Fruit fly (Drosophila melanogaster) whole organism, embryonic: ENCODE results near the gene Syx4.

ENCODE experiments used
- ATbp ChIP-seq: fragments of 200-800 bp; sonication (Bioruptor generic); optimal IDR thresholded peaks from 2 replicates; lab custom pipeline; 2017; ENCODE audit warnings: missing biosample characterization, mild to moderate bottlenecking, missing genetic modification characterization, missing genetic modification reagents
- Adf1 ChIP-seq: fragments of 200-800 bp; sonication (Bioruptor generic); IDR thresholded peaks from 2 replicates; pipeline ENCODE4 v1.3.6; 2022; ENCODE audit warnings: missing biosample characterization, missing genetic modification characterization
- Atf3 ChIP-seq: fragments of 200-800 bp; sonication (Bioruptor generic); optimal IDR thresholded peaks from 3 replicates; lab custom pipeline; 2016; ENCODE audit warnings: missing biosample characterization, missing genetic modification characterization
- CG10147 ChIP-seq: fragments of 200-800 bp; sonication (Bioruptor generic); optimal IDR thresholded peaks from 2 replicates; lab custom pipeline; 2019; ENCODE audit warnings: missing biosample characterization, mild to moderate bottlenecking, missing genetic modification characterization, moderate library complexity
- CG12104 ChIP-seq: fragments of 200-800 bp; sonication (Bioruptor generic); optimal IDR thresholded peaks from 3 replicates; lab custom pipeline; 2016; ENCODE audit warnings: missing biosample characterization, missing genetic modification characterization
- CG12219 ChIP-seq: fragments of 200-800 bp; sonication (Bioruptor generic); optimal IDR thresholded peaks from 3 replicates; lab custom pipeline; 2018; ENCODE audit warnings: missing biosample characterization, mild to moderate bottlenecking, missing genetic modification characterization
- CG14710 ChIP-seq: fragments of 200-800 bp; sonication (Bioruptor generic); optimal IDR thresholded peaks from 3 replicates; lab custom pipeline; 2019; ENCODE audit warnings: missing biosample characterization, mild to moderate bottlenecking, missing genetic modification characterization, moderate library complexity
- CG15479 ChIP-seq: fragments of 200-800 bp; sonication (Bioruptor generic); optimal IDR thresholded peaks from 3 replicates; lab custom pipeline; 2019; ENCODE audit warnings: missing biosample characterization, mild to moderate bottlenecking, missing genetic modification characterization, moderate library complexity
- CG17186 ChIP-seq: fragments of 200-800 bp; sonication (Bioruptor generic); optimal IDR thresholded peaks from 3 replicates; lab custom pipeline; 2017; ENCODE audit warnings: missing biosample characterization, missing genetic modification reagents, missing genetic modification characterization
- CG17612 ChIP-seq: fragments of 200-800 bp; sonication (Bioruptor generic); IDR thresholded peaks from 2 replicates; pipeline ENCODE4 v1.3.6; 2022; ENCODE audit warnings: missing biosample characterization, missing genetic modification characterization
- CG17802 ChIP-seq: fragments of 200-800 bp; sonication (Bioruptor generic); optimal IDR thresholded peaks from 2 replicates; lab custom pipeline; 2018; ENCODE audit warnings: missing biosample characterization, mild to moderate bottlenecking, missing genetic modification characterization, moderate library complexity
- CG2129 ChIP-seq: fragments of 200-800 bp; sonication (Bioruptor generic); IDR thresholded peaks from 2 replicates; pipeline ENCODE4 v1.3.6; 2022; ENCODE audit warnings: missing biosample characterization, missing genetic modification characterization; ENCODE audit not compliant: partially characterized antibody
- CG32767 ChIP-seq: fragments of 200-800 bp; sonication (Bioruptor generic); IDR thresholded peaks from 2 replicates; pipeline ENCODE4 v1.3.6; 2022; ENCODE audit warnings: missing biosample characterization, missing genetic modification characterization
- CG33213 ChIP-seq: fragments of 200-800 bp; sonication (Bioruptor generic); optimal IDR thresholded peaks from 3 replicates; lab custom pipeline; 2016; ENCODE audit warnings: missing biosample characterization, missing genetic modification characterization
- CG33557 ChIP-seq: fragments of 200-800 bp; sonication (Bioruptor generic); optimal IDR thresholded peaks from 2 replicates; lab custom pipeline; 2019; ENCODE audit warnings: missing biosample characterization, mild to moderate bottlenecking, missing genetic modification characterization, moderate library complexity
- CG43689 ChIP-seq: fragments of 200-800 bp; sonication (Bioruptor generic); IDR thresholded peaks from 2 replicates; pipeline ENCODE4 v1.3.6; 2022; ENCODE audit warnings: missing biosample characterization, missing genetic modification characterization
- CG4617 ChIP-seq: fragments of 200-800 bp; sonication (Bioruptor generic); optimal IDR thresholded peaks from 3 replicates; lab custom pipeline; 2016; ENCODE audit warnings: missing biosample characterization, missing genetic modification characterization, borderline replicate concordance
- CG5245 ChIP-seq: fragments of 200-800 bp; sonication (Bioruptor generic); optimal IDR thresholded peaks from 3 replicates; lab custom pipeline; 2016; ENCODE audit warnings: missing biosample characterization, missing genetic modification characterization
- CG6791 ChIP-seq: fragments of 200-800 bp; sonication (Bioruptor generic); IDR thresholded peaks from 3 replicates; pipeline ENCODE4 v1.3.6; 2022; ENCODE audit warnings: missing biosample characterization, missing genetic modification characterization; ENCODE audit not compliant: partially characterized antibody
- CG8281 ChIP-seq: fragments of 200-800 bp; sonication (Bioruptor generic); optimal IDR thresholded peaks from 2 replicates; lab custom pipeline; 2018; ENCODE audit warnings: missing biosample characterization, mild to moderate bottlenecking, missing genetic modification characterization, moderate library complexity
- CG9876 ChIP-seq: fragments of 200-800 bp; sonication (Bioruptor generic); optimal IDR thresholded peaks from 2 replicates; lab custom pipeline; 2016; ENCODE audit warnings: missing biosample characterization, missing genetic modification characterization
- CoRest ChIP-seq: fragments of 200-800 bp; sonication (Bioruptor generic); optimal IDR thresholded peaks from 3 replicates; lab custom pipeline; 2018; ENCODE audit warnings: missing biosample characterization, mild to moderate bottlenecking, missing genetic modification characterization, moderate library complexity
- CrebB ChIP-seq: fragments of 200-800 bp; sonication (Bioruptor generic); optimal IDR thresholded peaks from 3 replicates; lab custom pipeline; 2018; ENCODE audit warnings: missing biosample characterization, mild to moderate bottlenecking, missing genetic modification characterization
- Dref ChIP-seq: fragments of 200-800 bp; sonication (Bioruptor generic); IDR thresholded peaks from 2 replicates; pipeline ENCODE4 v1.3.6; 2022; ENCODE audit warnings: missing biosample characterization, missing genetic modification characterization
- Ets65A ChIP-seq: fragments of 200-800 bp; sonication (Bioruptor generic); peaks from one replicate; lab custom pipeline; 2016; ENCODE audit warnings: missing biosample characterization, missing genetic modification characterization
- HmgD ChIP-seq: fragments of 200-800 bp; sonication (Bioruptor generic); optimal IDR thresholded peaks from 3 replicates; lab custom pipeline; 2016; ENCODE audit warnings: missing biosample characterization, missing genetic modification characterization
- Hr78 ChIP-seq, 2 experiments: fragments of 200-800 bp in 1 of 2; fragments of >200 bp in 1 of 2; sonication (Bioruptor generic) in 1 of 2; optimal IDR thresholded peaks; 2 replicates each; lab custom pipeline; 2017 to 2019; ENCODE audit warnings: missing biosample characterization in 2 of 2, missing genetic modification characterization in 2 of 2, mild to moderate bottlenecking in 1 of 2, moderate library complexity in 1 of 2
- MESR4 ChIP-seq: fragments of 200-800 bp; sonication (Bioruptor generic); optimal IDR thresholded peaks from 2 replicates; lab custom pipeline; 2018; ENCODE audit warnings: missing biosample characterization, mild to moderate bottlenecking, missing genetic modification characterization, moderate library complexity
- Mes4 ChIP-seq: fragments of 200-800 bp; sonication (Bioruptor generic); optimal IDR thresholded peaks from 2 replicates; lab custom pipeline; 2016; ENCODE audit warnings: missing biosample characterization, missing genetic modification characterization
- PHDP ChIP-seq: fragments of 200-800 bp; sonication (Bioruptor generic); optimal IDR thresholded peaks from 3 replicates; lab custom pipeline; 2018; ENCODE audit warnings: missing biosample characterization, mild to moderate bottlenecking, missing genetic modification characterization, moderate library complexity
- Rfx ChIP-seq: fragments of 200-800 bp; sonication (Bioruptor generic); IDR thresholded peaks from 2 replicates; pipeline ENCODE4 v1.3.6; 2022; ENCODE audit warnings: missing biosample characterization, missing genetic modification characterization
- Rx ChIP-seq: fragments of 200-800 bp; sonication (Bioruptor generic); IDR thresholded peaks from 2 replicates; pipeline ENCODE4 v1.3.6; 2022; ENCODE audit warnings: missing biosample characterization, missing genetic modification characterization
- Vsx1 ChIP-seq: fragments of 200-800 bp; sonication (Bioruptor generic); optimal IDR thresholded peaks from 2 replicates; lab custom pipeline; 2017; ENCODE audit warnings: missing biosample characterization, mild to moderate bottlenecking, missing genetic modification characterization, missing genetic modification reagents
- al ChIP-seq: fragments of 200-800 bp; sonication (Bioruptor generic); IDR thresholded peaks from 2 replicates; pipeline ENCODE4 v1.3.6; 2022; ENCODE audit warnings: missing biosample characterization, missing genetic modification characterization
- chif ChIP-seq, 2 experiments: fragments of 200-800 bp; sonication (Bioruptor generic); optimal IDR thresholded peaks; 3 replicates each; lab custom pipeline; 2016; ENCODE audit warnings: missing biosample characterization in 2 of 2, missing genetic modification characterization in 2 of 2
- chn ChIP-seq: fragments of 200-800 bp; sonication (Bioruptor generic); optimal IDR thresholded peaks from 2 replicates; lab custom pipeline; 2016; ENCODE audit warnings: missing biosample characterization, missing genetic modification characterization
- ci ChIP-seq: fragments of 200-800 bp; sonication (Bioruptor generic); IDR thresholded peaks from 3 replicates; pipeline ENCODE4 v1.3.6; 2022; ENCODE audit warnings: missing biosample characterization, missing genetic modification characterization
- fd64A ChIP-seq: fragments of 200-800 bp; sonication (Bioruptor generic); optimal IDR thresholded peaks from 3 replicates; lab custom pipeline; 2018; ENCODE audit warnings: missing biosample characterization, mild to moderate bottlenecking, missing genetic modification characterization
- gcm2 ChIP-seq: fragments of 200-800 bp; sonication (Bioruptor generic); optimal IDR thresholded peaks from 2 replicates; lab custom pipeline; 2016; ENCODE audit warnings: missing biosample characterization, missing genetic modification characterization
- ind ChIP-seq: fragments of 200-800 bp; sonication (Bioruptor generic); optimal IDR thresholded peaks from 3 replicates; lab custom pipeline; 2016; ENCODE audit warnings: missing biosample characterization, missing genetic modification characterization
- kni ChIP-seq: fragments of 200-800 bp; sonication (Bioruptor generic); optimal IDR thresholded peaks from 3 replicates; lab custom pipeline; 2017; ENCODE audit warnings: mild to moderate bottlenecking, missing biosample characterization, missing genetic modification reagents, missing genetic modification characterization
- nerfin-2 ChIP-seq: fragments of 200-800 bp; sonication (Bioruptor generic); IDR thresholded peaks from 2 replicates; pipeline ENCODE4 v1.3.6; 2022; ENCODE audit warnings: missing biosample characterization, missing genetic modification characterization; ENCODE audit not compliant: partially characterized antibody
- p53 ChIP-seq: fragments of 200-800 bp; sonication (Bioruptor generic); optimal IDR thresholded peaks from 2 replicates; lab custom pipeline; 2016; ENCODE audit warnings: missing biosample characterization, missing genetic modification characterization
- pho ChIP-seq: fragments of 200-800 bp; sonication (Bioruptor generic); optimal IDR thresholded peaks from 2 replicates; lab custom pipeline; 2016; ENCODE audit warnings: missing biosample characterization, missing genetic modification characterization
- pita ChIP-seq: fragments of 200-800 bp; sonication (Bioruptor generic); optimal IDR thresholded peaks from 2 replicates; lab custom pipeline; 2017; ENCODE audit warnings: missing biosample characterization, mild to moderate bottlenecking, missing genetic modification characterization
- pnt ChIP-seq: fragments of 200-800 bp; sonication (Bioruptor generic); optimal IDR thresholded peaks from 3 replicates; lab custom pipeline; 2016; ENCODE audit warnings: missing biosample characterization, missing genetic modification characterization
- slbo ChIP-seq: fragments of 200-800 bp; sonication (Bioruptor generic); IDR thresholded peaks from 2 replicates; pipeline ENCODE4 v1.3.6; 2022; ENCODE audit warnings: missing biosample characterization, missing genetic modification characterization
- sob ChIP-seq: fragments of 200-800 bp; sonication (Bioruptor generic); IDR thresholded peaks from 2 replicates; pipeline ENCODE4 v1.3.6; 2022; ENCODE audit warnings: missing biosample characterization, missing genetic modification characterization
- stc ChIP-seq: fragments of 200-800 bp; sonication (Bioruptor generic); IDR thresholded peaks from 2 replicates; pipeline ENCODE4 v1.3.6; 2022; ENCODE audit warnings: missing biosample characterization, missing genetic modification characterization
- vnd ChIP-seq: fragments of 200-800 bp; sonication (Bioruptor generic); IDR thresholded peaks from 3 replicates; pipeline ENCODE4 v1.3.6; 2022; ENCODE audit warnings: missing biosample characterization, missing genetic modification characterization; ENCODE audit not compliant: partially characterized antibody

Syx4 gene

dm6 chrX:2787267-2787666 lies 43.4 kb upstream of the Syx4 start (continued):
- TF ChIP-seq CG5245 (GFP tag; lab: Kevin White, UChicago), result peak; percentile 76
- no peak for TF ChIP-seq CG2129 (GFP tag; lab: Robert Waterston, UW)
- TF ChIP-seq Mes4 (GFP tag; lab: Kevin White, UChicago), result peak; percentile 33
- TF ChIP-seq CoRest, result peak; percentile 92
- peak; percentile 85 for TF ChIP-seq ATbp (GFP tag; lab: Kevin White, UChicago)
- TF ChIP-seq CG10147, result peak; percentile 86
- peak; percentile 84 for TF ChIP-seq stc (GFP tag; lab: Robert Waterston, UW)
- peak; percentile 33 to 68 for TF ChIP-seq chif (GFP tag; optimal IDR thresholded peaks at IDR 0.05; lab: Kevin White, UChicago)
- peak; percentile 50 for TF ChIP-seq CG33213 (GFP tag; lab: Kevin White, UChicago)
- peak; percentile 64 for TF ChIP-seq gcm2
- peak; percentile 61 for TF ChIP-seq pho
- no peak for TF ChIP-seq CG15479 (GFP tag; lab: Kevin White, UChicago)
- peak; percentile 70 for TF ChIP-seq CG14710 (tag; lab: Kevin White, UChicago)
- TF ChIP-seq slbo, result peak; percentile 81
- peak; percentile 19 for TF ChIP-seq CG4617 (GFP tag; lab: Kevin White, UChicago)
- peak; percentile 68 for TF ChIP-seq chn (GFP tag; lab: Kevin White, UChicago)
- no peak for TF ChIP-seq CG17612
- TF ChIP-seq CG17802 (tag; lab: Kevin White, UChicago), result peak; percentile 39
- peak; percentile 51; the same call in 1 of the 2 replicates for TF ChIP-seq Rx
- 0 out of 2 replicates have a peak, but pooled peaks have one; percentile 27 for TF ChIP-seq Adf1 (GFP tag; lab: Robert Waterston, UW)
- no peak for TF ChIP-seq pita
- peak; percentile 83 for TF ChIP-seq Rfx (GFP tag; lab: Robert Waterston, UW)
- TF ChIP-seq CG32767 (GFP tag; lab: Robert Waterston, UW), result peak; percentile 84
- TF ChIP-seq CG43689 (GFP tag; lab: Robert Waterston, UW), result peak; percentile 78; the same call in 1 of the 2 replicates
- TF ChIP-seq CG8281 (tag; lab: Kevin White, UChicago), result peak; percentile 61
- TF ChIP-seq sob (GFP tag; lab: Robert Waterston, UW), result peak; percentile 70
- peak; percentile 80 for TF ChIP-seq CG12104 (GFP tag; lab: Kevin White, UChicago)
- TF ChIP-seq HmgD (GFP tag; lab: Kevin White, UChicago), result no peak
- peak; percentile 77 for TF ChIP-seq pnt
- no peak for TF ChIP-seq MESR4 (GFP tag; lab: Kevin White, UChicago)
- TF ChIP-seq Vsx1, result peak; percentile 81
- no peak for TF ChIP-seq vnd (GFP tag; lab: Robert Waterston, UW)
- peak; percentile 72 for TF ChIP-seq al (GFP tag; lab: Robert Waterston, UW)
- TF ChIP-seq CG6791 (GFP tag; lab: Robert Waterston, UW), result no peak
- peak; percentile 84 for TF ChIP-seq Ets65A (GFP tag; lab: Kevin White, UChicago)
- TF ChIP-seq fd64A (GFP tag; lab: Kevin White, UChicago), result no peak
- TF ChIP-seq kni (GFP tag; lab: Kevin White, UChicago), result no peak
- TF ChIP-seq Dref (GFP tag; lab: Robert Waterston, UW), result no peak
- TF ChIP-seq nerfin-2, result no peak
- TF ChIP-seq PHDP (tag; lab: Kevin White, UChicago), result peak; percentile 91
- no peak for TF ChIP-seq CG9876 (GFP tag; lab: Kevin White, UChicago)
- peak; percentile 80 for TF ChIP-seq CG12219 (GFP tag; lab: Kevin White, UChicago)
- TF ChIP-seq ci (GFP tag; lab: Robert Waterston, UW), result peak; percentile 79; the same call in 2 of the 3 replicates
- TF ChIP-seq Hr78 (GFP tag; optimal IDR thresholded peaks at IDR 0.05; lab: Kevin White, UChicago), result peak in 1 of 2 experiments; percentile 86
- TF ChIP-seq ind, result peak; percentile 86
- peak; percentile 21 for TF ChIP-seq p53 (GFP tag; lab: Kevin White, UChicago)
- peak; percentile 9 for TF ChIP-seq CG33557
- TF ChIP-seq CrebB (tag; lab: Kevin White, UChicago), result peak; percentile 60
- peak; percentile 44 for TF ChIP-seq CG17186
- TF ChIP-seq Atf3 (GFP tag; lab: Kevin White, UChicago), result peak; percentile 28
